Fruit fly (Drosophila melanogaster) whole organism, prepupa: ENCODE measurements around the gene CG32590.

Experiments
- Blimp-1 ChIP-seq: fragments of 200-800 bp; sonication (Bioruptor generic); optimal IDR thresholded peaks from 3 replicates; lab custom pipeline; 2017; ENCODE audit warnings: missing biosample characterization, missing genetic modification characterization, mild to moderate bottlenecking, moderate library complexity, missing genetic modification reagents
- CG11294 ChIP-seq: fragments of 200-800 bp; sonication (Bioruptor generic); IDR thresholded peaks from 2 replicates; pipeline ENCODE4 v1.3.6; 2022; ENCODE audit warnings: missing biosample characterization, missing genetic modification characterization
- CG15336 ChIP-seq: fragments of 200-800 bp; sonication (Bioruptor generic); IDR thresholded peaks from 2 replicates; pipeline ENCODE4 v1.3.6; 2022; ENCODE audit warnings: missing biosample characterization, missing genetic modification characterization
- CG16779 ChIP-seq: fragments of 200-800 bp; sonication (Bioruptor generic); optimal IDR thresholded peaks from 3 replicates; lab custom pipeline; 2017; ENCODE audit warnings: missing biosample characterization, mild to moderate bottlenecking, missing genetic modification characterization
- CG3032 ChIP-seq: fragments of 200-800 bp; optimal IDR thresholded peaks from 2 replicates; lab custom pipeline; 2019; ENCODE audit warnings: missing biosample characterization, mild to moderate bottlenecking, missing genetic modification characterization, moderate library complexity
- CG32006 ChIP-seq: fragments of 200-800 bp; sonication (Bioruptor generic); optimal IDR thresholded peaks from 3 replicates; lab custom pipeline; 2017; ENCODE audit warnings: missing biosample characterization, mild to moderate bottlenecking, missing genetic modification characterization
- CG34406 ChIP-seq: fragments of 200-800 bp; sonication (Bioruptor generic); optimal IDR thresholded peaks from 3 replicates; lab custom pipeline; 2016; ENCODE audit warnings: missing biosample characterization, missing genetic modification characterization
- CG3919 ChIP-seq: fragments of 200-800 bp; sonication (Bioruptor generic); optimal IDR thresholded peaks from 3 replicates; lab custom pipeline; 2016; ENCODE audit warnings: missing biosample characterization, missing genetic modification characterization
- CG4318 ChIP-seq: fragments of 200-800 bp; sonication (Bioruptor generic); optimal IDR thresholded peaks from 3 replicates; lab custom pipeline; 2017; ENCODE audit warnings: missing biosample characterization, mild to moderate bottlenecking, missing genetic modification characterization
- CG6163 ChIP-seq: fragments of 200-800 bp; sonication (Bioruptor generic); IDR thresholded peaks from 3 replicates; pipeline ENCODE4 v1.3.6; 2022; ENCODE audit warnings: missing biosample characterization, missing genetic modification characterization
- CG6808 ChIP-seq: fragments of 200-800 bp; sonication (Bioruptor generic); optimal IDR thresholded peaks from 3 replicates; lab custom pipeline; 2017; ENCODE audit warnings: missing biosample characterization, missing genetic modification characterization, mild to moderate bottlenecking, moderate library complexity, missing genetic modification reagents
- CG7368 ChIP-seq: fragments of 200-800 bp; sonication (Bioruptor generic); optimal IDR thresholded peaks from 3 replicates; lab custom pipeline; 2016; ENCODE audit warnings: missing biosample characterization, missing genetic modification characterization
- CG8119 ChIP-seq: fragments of 200-800 bp; sonication (Bioruptor generic); IDR thresholded peaks from 3 replicates; pipeline ENCODE4 v1.3.6; 2022; ENCODE audit warnings: missing biosample characterization, missing genetic modification characterization
- CG8319 ChIP-seq: fragments of 200-800 bp; sonication (Bioruptor generic); optimal IDR thresholded peaks from 3 replicates; lab custom pipeline; 2016; ENCODE audit warnings: missing biosample characterization, missing genetic modification characterization
- Eip75B ChIP-seq: fragments of 200-800 bp; sonication (Bioruptor generic); optimal IDR thresholded peaks from 3 replicates; lab custom pipeline; 2016; ENCODE audit warnings: missing biosample characterization, missing genetic modification characterization
- Eip78C ChIP-seq: fragments of 200-800 bp; sonication (Bioruptor generic); peaks from one replicate; lab custom pipeline; 2016; ENCODE audit warnings: missing biosample characterization, missing genetic modification characterization
- Eip93F ChIP-seq: fragments of 200-800 bp; sonication (Bioruptor generic); optimal IDR thresholded peaks from 2 replicates; lab custom pipeline; 2016; ENCODE audit warnings: missing biosample characterization, mild to moderate bottlenecking, missing genetic modification characterization
- Ets21C ChIP-seq: fragments of 200-800 bp; sonication (Bioruptor generic); optimal IDR thresholded peaks from 3 replicates; lab custom pipeline; 2016; ENCODE audit warnings: missing biosample characterization, missing genetic modification characterization
- Ets96B ChIP-seq: fragments of 200-800 bp; optimal IDR thresholded peaks from 2 replicates; lab custom pipeline; 2019; ENCODE audit warnings: missing biosample characterization, mild to moderate bottlenecking, missing genetic modification characterization, moderate library complexity
- Gug ChIP-seq: fragments of 200-800 bp; sonication (Bioruptor generic); IDR thresholded peaks from 2 replicates; pipeline ENCODE4 v1.3.6; 2022; ENCODE audit warnings: missing biosample characterization, missing genetic modification characterization
- Hr38 ChIP-seq: sonication (Bioruptor generic); optimal IDR thresholded peaks from 2 replicates; lab custom pipeline; 2016; ENCODE audit warnings: missing biosample characterization, missing genetic modification characterization
- Hr39 ChIP-seq: fragments of 200-800 bp; sonication (Bioruptor generic); optimal IDR thresholded peaks from 2 replicates; lab custom pipeline; 2016; ENCODE audit warnings: missing biosample characterization, missing genetic modification characterization
- Hr4 ChIP-seq: fragments of 200-800 bp; sonication (Bioruptor generic); optimal IDR thresholded peaks from 3 replicates; lab custom pipeline; 2016; ENCODE audit warnings: missing biosample characterization, missing genetic modification characterization
- OdsH ChIP-seq: fragments of 200-800 bp; sonication (Bioruptor generic); optimal IDR thresholded peaks from 3 replicates; lab custom pipeline; 2016; ENCODE audit warnings: missing biosample characterization, missing genetic modification characterization
- Smox ChIP-seq: fragments of 200-800 bp; sonication (Bioruptor generic); optimal IDR thresholded peaks from 3 replicates; lab custom pipeline; 2016; ENCODE audit warnings: missing biosample characterization, missing genetic modification characterization
- achi ChIP-seq: fragments of 200-800 bp; sonication (Bioruptor generic); optimal IDR thresholded peaks from 3 replicates; lab custom pipeline; 2016; ENCODE audit warnings: missing biosample characterization, missing genetic modification characterization
- cyc ChIP-seq: fragments of 200-800 bp; sonication (Bioruptor generic); optimal IDR thresholded peaks from 3 replicates; lab custom pipeline; 2016; ENCODE audit warnings: missing biosample characterization, missing genetic modification characterization
- dac ChIP-seq: fragments of 200-800 bp; sonication (Bioruptor generic); optimal IDR thresholded peaks from 2 replicates; lab custom pipeline; 2017; ENCODE audit warnings: missing biosample characterization, mild to moderate bottlenecking, missing genetic modification characterization
- dsx ChIP-seq: fragments of 200-800 bp; optimal IDR thresholded peaks from 3 replicates; lab custom pipeline; 2019; ENCODE audit warnings: missing biosample characterization, mild to moderate bottlenecking, missing genetic modification characterization, moderate library complexity; ENCODE audit not compliant: poor library complexity, severe bottlenecking
- eg ChIP-seq: fragments of 200-800 bp; sonication (Bioruptor generic); IDR thresholded peaks from 3 replicates; pipeline ENCODE4 v1.3.6; 2022; ENCODE audit warnings: missing biosample characterization, missing genetic modification characterization
- fd59A ChIP-seq: fragments of 200-800 bp; sonication (Bioruptor generic); optimal IDR thresholded peaks from 2 replicates; lab custom pipeline; 2017; ENCODE audit warnings: missing biosample characterization, mild to moderate bottlenecking, missing genetic modification characterization, missing genetic modification reagents
- fd85E ChIP-seq: fragments of 200-800 bp; sonication (Bioruptor generic); optimal IDR thresholded peaks from 3 replicates; lab custom pipeline; 2016; ENCODE audit warnings: missing biosample characterization, missing genetic modification characterization
- fkh ChIP-seq: fragments of 200-800 bp; sonication (Bioruptor generic); optimal IDR thresholded peaks from 3 replicates; lab custom pipeline; 2017; ENCODE audit warnings: missing biosample characterization, mild to moderate bottlenecking, missing genetic modification characterization, moderate library complexity
- lz ChIP-seq: fragments of 200-800 bp; sonication (Bioruptor generic); optimal IDR thresholded peaks from 3 replicates; lab custom pipeline; 2016; ENCODE audit warnings: missing biosample characterization, missing genetic modification characterization
- net ChIP-seq: fragments of 200-800 bp; sonication (Bioruptor generic); optimal IDR thresholded peaks from 3 replicates; lab custom pipeline; 2016; ENCODE audit warnings: missing biosample characterization, missing genetic modification characterization
- ss ChIP-seq, 2 experiments: fragments of 200-800 bp; sonication (Bioruptor generic); optimal IDR thresholded peaks; 2 replicates in 1 of 2; 3 replicates in 1 of 2; lab custom pipeline; 2017 to 2018; ENCODE audit warnings: mild to moderate bottlenecking in 2 of 2, missing biosample characterization in 2 of 2, missing genetic modification characterization in 2 of 2, moderate library complexity in 1 of 2
- svp ChIP-seq: fragments of 200-800 bp; sonication (Bioruptor generic); peaks from one replicate; lab custom pipeline; 2016; ENCODE audit warnings: missing biosample characterization, missing genetic modification characterization
- topi ChIP-seq: fragments of 200-800 bp; sonication (Bioruptor generic); optimal IDR thresholded peaks from 3 replicates; lab custom pipeline; 2016; ENCODE audit warnings: missing biosample characterization, missing genetic modification characterization

The CG32590 gene

dm6 chrX:14882536-14883118 lies 43.7 kb upstream of the CG32590 start, which contains the start of the genes CG45064 and CG45065 (continued):
- peak; percentile 36 for TF ChIP-seq Eip93F (GFP tag; lab: Kevin White, UChicago)
- TF ChIP-seq OdsH (GFP tag; lab: Kevin White, UChicago): peak; percentile 89
- TF ChIP-seq fd59A (GFP tag; lab: Kevin White, UChicago): peak; percentile 21
- TF ChIP-seq CG3032 (tag; lab: Kevin White, UChicago): peak; percentile 64
- peak; percentile 64 for TF ChIP-seq fd85E (GFP tag; lab: Kevin White, UChicago)
- peak; percentile 93 for TF ChIP-seq CG15336 (GFP tag; lab: Robert Waterston, UW)
- TF ChIP-seq CG32006 (GFP tag; lab: Kevin White, UChicago): peak; percentile 94
- TF ChIP-seq Ets96B: peak; percentile 63
- TF ChIP-seq CG8319: peak; percentile 86
- peak; percentile 47 for TF ChIP-seq CG6808
- TF ChIP-seq svp (GFP tag; lab: Kevin White, UChicago): peak; percentile 67
- TF ChIP-seq fkh (GFP tag; lab: Kevin White, UChicago): peak; percentile 8
- TF ChIP-seq CG8119 (GFP tag; lab: Robert Waterston, UW): peak; percentile 94
- TF ChIP-seq CG16779: peak; percentile 52
- TF ChIP-seq CG3919 (GFP tag; lab: Kevin White, UChicago): peak; percentile 89
- peak; percentile 90 for TF ChIP-seq CG34406 (GFP tag; lab: Kevin White, UChicago)
- TF ChIP-seq Eip78C (GFP tag; lab: Kevin White, UChicago): peak; percentile 97
- peak; percentile 88 for TF ChIP-seq net (GFP tag; lab: Kevin White, UChicago)
- peak; percentile 84 for TF ChIP-seq cyc (GFP tag; lab: Kevin White, UChicago)
- peak; percentile 82 for TF ChIP-seq dsx (GFP tag; lab: Kevin White, UChicago)
- TF ChIP-seq eg (GFP tag; lab: Robert Waterston, UW): peak; percentile 94
- peak; percentile 76 for TF ChIP-seq Ets21C (GFP tag; lab: Kevin White, UChicago)
- peak; percentile 62; the same call in 1 of the 2 replicates for TF ChIP-seq CG11294 (GFP tag; lab: Robert Waterston, UW)
- peak; percentile 41 for TF ChIP-seq Hr38 (GFP tag; lab: Kevin White, UChicago)
- peak; percentile 90 for TF ChIP-seq Eip75B (GFP tag; lab: Kevin White, UChicago)
- TF ChIP-seq CG7368 (GFP tag; lab: Kevin White, UChicago): peak; percentile 79
- peak; percentile 98 for TF ChIP-seq Blimp-1 (GFP tag; lab: Kevin White, UChicago)
- peak; percentile 83 for TF ChIP-seq dac (GFP tag; lab: Kevin White, UChicago)
- TF ChIP-seq Hr39 (GFP tag; lab: Kevin White, UChicago): peak; percentile 89
- peak; percentile 91 for TF ChIP-seq CG6163
- peak; percentile 83 for TF ChIP-seq Gug
- TF ChIP-seq ss (GFP tag; optimal IDR thresholded peaks at IDR 0.05; lab: Kevin White, UChicago): peak; percentile 17 to 70
- TF ChIP-seq Hr4 (GFP tag; lab: Kevin White, UChicago): peak; percentile 97
- TF ChIP-seq Smox (GFP tag; lab: Kevin White, UChicago): peak; percentile 81

DNA sequence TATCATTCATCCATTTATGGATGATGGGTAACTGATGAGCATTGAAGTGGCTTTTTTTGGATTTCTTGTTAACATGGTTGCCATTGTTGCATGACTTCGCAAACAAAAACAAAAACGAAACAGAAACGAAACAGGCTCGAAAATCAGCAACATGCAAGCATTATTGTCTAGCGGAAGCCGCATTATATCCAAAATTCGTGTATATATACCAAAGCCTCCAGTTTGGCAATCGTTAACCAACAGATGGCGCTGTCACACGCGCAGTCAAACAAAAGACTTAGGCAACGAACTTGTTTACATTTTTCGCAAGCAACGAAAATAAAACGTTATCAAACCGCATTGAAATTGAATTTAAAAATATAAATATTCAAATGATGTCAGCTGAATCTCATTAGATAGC lies 40.0 kb upstream of the CG32590 start:
- no peak for TF ChIP-seq Ets96B
- no peak for TF ChIP-seq CG6163
- TF ChIP-seq Smox (GFP tag; lab: Kevin White, UChicago): no peak
- no peak for TF ChIP-seq CG4318

DNA sequence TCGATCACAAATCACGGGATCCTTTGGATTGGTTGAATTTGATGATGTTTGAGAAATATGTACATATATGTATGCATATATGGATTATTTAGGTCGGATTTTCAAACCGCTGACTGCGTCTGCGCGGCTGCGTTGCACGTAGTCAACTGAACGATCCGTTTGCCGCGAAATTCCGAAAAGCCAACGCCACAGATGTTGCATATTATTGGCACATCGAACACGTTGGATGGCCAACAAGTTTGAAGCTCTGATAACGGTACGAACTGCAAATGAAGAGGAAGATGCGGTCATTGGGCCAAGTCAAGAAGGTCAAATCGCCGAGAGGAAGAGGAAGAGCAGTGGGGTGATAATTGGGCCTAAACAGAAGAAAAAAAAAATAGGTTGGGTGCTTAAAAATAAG lies 32.1 kb upstream of the CG32590 start, which contains the start of gene CG9518:
CG9518 (minus strand) TSS at position 154 of the 400 bp plus-strand sequence.
- peak; percentile 40 for TF ChIP-seq Eip78C (GFP tag; lab: Kevin White, UChicago)
- no peak for TF ChIP-seq CG8319
- 0 out of 2 replicates have a peak, but pooled peaks have one; percentile 10 for TF ChIP-seq CG15336 (GFP tag; lab: Robert Waterston, UW)
- TF ChIP-seq svp (GFP tag; lab: Kevin White, UChicago): no peak
- TF ChIP-seq achi (GFP tag; lab: Kevin White, UChicago): no peak
- TF ChIP-seq topi (GFP tag; lab: Kevin White, UChicago): no peak
- no peak for TF ChIP-seq lz
- TF ChIP-seq CG8119 (GFP tag; lab: Robert Waterston, UW): no peak
- TF ChIP-seq CG4318: no peak
